Worm (Caenorhabditis elegans): ENCODE data around the gene T19D12.2.

- TF ChIP-seq him-1 (tag; optimal IDR thresholded peaks at IDR 0.05) (no peak), dao-5 (tag; optimal IDR thresholded peaks at IDR 0.05) (no peak), W03F9.2 (tag; optimal IDR thresholded peaks at IDR 0.05) (no peak)
These were observed 23.3 kb upstream of the T19D12.2 start for ce11 chrII:6637854-6638253.
